Worm (Caenorhabditis elegans) whole organism, L4/young adult: ENCODE measurements around the gene irk-1.

Experiments used
- W03F9.2 ChIP-seq: fragments of 150-350 bp; optimal IDR thresholded peaks from 2 replicates; lab custom pipeline; 2014; ENCODE audit warnings: missing biosample characterization, missing genetic modification characterization
- him-1 ChIP-seq: sonication (generic microtip); optimal IDR thresholded peaks from 2 replicates; lab custom pipeline; 2016; ENCODE audit warnings: missing genotype, missing genetic modification reagents, missing genetic modification characterization, missing compliant biosample characterization

DNA sequence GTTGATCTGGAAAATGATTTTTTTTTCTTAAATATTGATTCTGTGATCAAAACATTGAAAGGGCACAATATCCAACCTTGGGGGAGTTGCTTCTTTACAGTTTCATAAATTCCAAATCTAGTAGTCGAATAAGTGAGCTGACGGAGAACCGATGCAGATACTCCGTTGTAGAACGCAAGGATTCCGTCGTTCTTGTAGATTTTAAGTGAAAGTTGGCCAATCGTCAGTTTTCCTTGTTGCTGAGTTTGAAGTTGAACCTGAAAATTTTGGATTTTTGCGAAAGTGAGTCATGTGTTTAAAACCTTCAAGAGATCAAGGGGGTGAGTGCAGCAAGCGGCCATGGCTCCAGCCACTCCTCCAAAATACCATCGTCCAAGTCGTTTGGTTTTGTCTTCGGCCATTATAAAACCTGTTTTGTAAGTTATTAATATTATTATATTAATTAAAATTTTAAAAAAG lies 52.6 kb downstream of the irk-1 start, which contains the start of gene slc-25A10:
- TF ChIP-seq W03F9.2 (tag; lab: Kevin White, UChicago) (no peak), him-1 (no peak)
